Fruit fly (Drosophila melanogaster) whole organism, prepupa: ENCODE data around the gene CG34159.
A peak's percentile ranks its signal among the peaks of the same experiment; 100 is the strongest.

Source experiments
- CG10631 ChIP-seq: fragments of 200-800 bp; sonication (Bioruptor generic); optimal IDR thresholded peaks from 2 replicates; lab custom pipeline; 2016; ENCODE audit warnings: missing biosample characterization, missing genetic modification characterization
- CG15336 ChIP-seq: fragments of 200-800 bp; sonication (Bioruptor generic); IDR thresholded peaks from 2 replicates; pipeline ENCODE4 v1.3.6; 2022; ENCODE audit warnings: missing biosample characterization, missing genetic modification characterization
- CG16779 ChIP-seq: fragments of 200-800 bp; sonication (Bioruptor generic); optimal IDR thresholded peaks from 3 replicates; lab custom pipeline; 2017; ENCODE audit warnings: missing biosample characterization, mild to moderate bottlenecking, missing genetic modification characterization
- CG32006 ChIP-seq: fragments of 200-800 bp; sonication (Bioruptor generic); optimal IDR thresholded peaks from 3 replicates; lab custom pipeline; 2017; ENCODE audit warnings: missing biosample characterization, mild to moderate bottlenecking, missing genetic modification characterization
- CG6163 ChIP-seq: fragments of 200-800 bp; sonication (Bioruptor generic); IDR thresholded peaks from 3 replicates; pipeline ENCODE4 v1.3.6; 2022; ENCODE audit warnings: missing biosample characterization, missing genetic modification characterization
- Eip75B ChIP-seq: fragments of 200-800 bp; sonication (Bioruptor generic); optimal IDR thresholded peaks from 3 replicates; lab custom pipeline; 2016; ENCODE audit warnings: missing biosample characterization, missing genetic modification characterization
- Ets96B ChIP-seq: fragments of 200-800 bp; optimal IDR thresholded peaks from 2 replicates; lab custom pipeline; 2019; ENCODE audit warnings: missing biosample characterization, mild to moderate bottlenecking, missing genetic modification characterization, moderate library complexity
- Hr38 ChIP-seq: sonication (Bioruptor generic); optimal IDR thresholded peaks from 2 replicates; lab custom pipeline; 2016; ENCODE audit warnings: missing biosample characterization, missing genetic modification characterization
- Hr39 ChIP-seq: fragments of 200-800 bp; sonication (Bioruptor generic); optimal IDR thresholded peaks from 2 replicates; lab custom pipeline; 2016; ENCODE audit warnings: missing biosample characterization, missing genetic modification characterization
- OdsH ChIP-seq: fragments of 200-800 bp; sonication (Bioruptor generic); optimal IDR thresholded peaks from 3 replicates; lab custom pipeline; 2016; ENCODE audit warnings: missing biosample characterization, missing genetic modification characterization
- Smox ChIP-seq: fragments of 200-800 bp; sonication (Bioruptor generic); optimal IDR thresholded peaks from 3 replicates; lab custom pipeline; 2016; ENCODE audit warnings: missing biosample characterization, missing genetic modification characterization
- esn ChIP-seq: fragments of 200-800 bp; sonication (Bioruptor generic); optimal IDR thresholded peaks from 2 replicates; lab custom pipeline; 2016; ENCODE audit warnings: missing biosample characterization, mild to moderate bottlenecking, missing genetic modification characterization, moderate library complexity
- salr ChIP-seq, 2 experiments: fragments of 200-800 bp; sonication (Bioruptor generic); optimal IDR thresholded peaks; 3 replicates each; lab custom pipeline; 2016 to 2018; ENCODE audit warnings: missing biosample characterization in 2 of 2, missing genetic modification characterization in 2 of 2, mild to moderate bottlenecking in 1 of 2
- svp ChIP-seq: fragments of 200-800 bp; sonication (Bioruptor generic); peaks from one replicate; lab custom pipeline; 2016; ENCODE audit warnings: missing biosample characterization, missing genetic modification characterization

DNA sequence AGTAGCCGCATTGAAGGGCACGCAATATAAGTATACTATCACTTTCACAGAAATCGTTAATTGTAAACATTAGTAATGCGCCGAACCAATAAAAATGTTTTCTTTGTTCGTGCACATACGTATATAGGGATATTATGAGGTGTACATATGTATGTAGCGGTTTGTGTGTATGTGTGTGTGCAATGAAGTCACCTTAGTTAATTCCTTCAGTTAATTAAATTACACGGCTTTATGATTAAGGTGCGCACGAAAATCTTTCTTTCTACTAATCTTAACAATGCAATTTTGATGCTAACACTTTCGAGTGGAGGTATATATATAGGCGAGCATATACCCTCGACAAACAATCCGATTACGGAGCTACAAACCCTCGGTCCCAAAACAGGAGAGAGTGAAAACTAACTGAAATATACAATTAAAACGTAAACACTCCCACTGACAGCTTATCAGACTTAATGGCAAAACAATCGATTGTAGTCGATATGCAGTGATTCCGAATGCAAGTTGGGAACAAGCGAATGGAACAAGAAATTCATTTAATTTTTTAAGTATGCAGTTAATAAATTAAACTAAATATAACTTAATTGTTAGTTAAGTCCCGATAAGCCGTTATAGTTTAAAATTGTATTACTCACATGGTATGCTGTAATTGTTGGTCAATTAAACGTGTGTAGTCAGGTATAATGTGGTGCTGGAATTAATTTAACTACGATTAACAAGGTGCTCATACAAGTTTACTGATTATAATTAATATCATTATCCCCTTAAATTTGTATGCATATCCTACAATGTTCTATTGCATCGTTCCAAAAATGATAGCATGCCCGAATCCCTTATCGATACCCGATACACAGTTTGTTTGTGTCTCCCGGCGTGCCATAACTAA is 16.6 kb upstream of the CG34159 start, which contains the start of the genes Npc1a and Prosalpha6:
- TF ChIP-seq CG15336 (GFP tag; lab: Robert Waterston, UW): no peak
- TF ChIP-seq esn (GFP tag; lab: Kevin White, UChicago): peak; percentile 35
- TF ChIP-seq CG16779: no peak
- TF ChIP-seq CG6163 (GFP tag; lab: Robert Waterston, UW): no peak
- TF ChIP-seq svp: no peak
- no peak for TF ChIP-seq Eip75B
- TF ChIP-seq salr (GFP tag; optimal IDR thresholded peaks at IDR 0.05; lab: Kevin White, UChicago): no peak
- TF ChIP-seq Smox (GFP tag; lab: Kevin White, UChicago): no peak
- no peak for TF ChIP-seq Hr38 (GFP tag; lab: Kevin White, UChicago)
- TF ChIP-seq OdsH (GFP tag; lab: Kevin White, UChicago): no peak
- no peak for TF ChIP-seq Ets96B (tag; lab: Kevin White, UChicago)
- TF ChIP-seq Hr39: no peak
- TF ChIP-seq CG10631 (GFP tag; lab: Kevin White, UChicago): no peak
- no peak for TF ChIP-seq CG32006
